Worm (Caenorhabditis elegans) whole organism, L4/young adult: ENCODE measurements around the gene ntc-1.

ENCODE experiments used
- W03F9.2 ChIP-seq: fragments of 150-350 bp; optimal IDR thresholded peaks from 2 replicates; lab custom pipeline; 2014; ENCODE audit warnings: missing biosample characterization, missing genetic modification characterization
- dao-5 ChIP-seq: sonication (generic microtip); optimal IDR thresholded peaks from 2 replicates; lab custom pipeline; 2016; ENCODE audit warnings: missing genotype, missing genetic modification characterization, moderate library complexity, missing compliant biosample characterization
- him-1 ChIP-seq: sonication (generic microtip); optimal IDR thresholded peaks from 2 replicates; lab custom pipeline; 2016; ENCODE audit warnings: missing genotype, missing genetic modification reagents, missing genetic modification characterization, missing compliant biosample characterization

ce11 chrX:4893623-4894105, 27.8 kb downstream of the ntc-1 start, which contains the start of gene T07F12.1:
- TF ChIP-seq him-1 (tag; lab: Kevin White, UChicago) (no peak), W03F9.2 (tag; lab: Kevin White, UChicago) (no peak), dao-5 (tag; lab: Kevin White, UChicago) (no peak)
